Fruit fly (Drosophila melanogaster) whole organism, embryonic: ENCODE measurements around the gene CG6236.

Experiments used
- Bteb2 ChIP-seq: fragments of 200-800 bp; sonication (Bioruptor generic); optimal IDR thresholded peaks from 2 replicates; lab custom pipeline; 2016; ENCODE audit warnings: missing biosample characterization, missing genetic modification characterization
- CG10979 ChIP-seq: fragments of 200-800 bp; sonication (Bioruptor generic); optimal IDR thresholded peaks from 2 replicates; lab custom pipeline; 2018; ENCODE audit warnings: missing biosample characterization, mild to moderate bottlenecking, missing genetic modification characterization, moderate library complexity
- CG11093 ChIP-seq: fragments of 200-800 bp; sonication (Bioruptor generic); IDR thresholded peaks from 3 replicates; pipeline ENCODE4 v1.3.6; 2022; ENCODE audit warnings: missing biosample characterization, missing genetic modification characterization
- CG11247 ChIP-seq: fragments of 200-800 bp; sonication (Bioruptor generic); IDR thresholded peaks from 2 replicates; pipeline ENCODE4 v1.3.6; 2022; ENCODE audit warnings: missing biosample characterization, missing genetic modification characterization
- CG11504 ChIP-seq: fragments of 200-800 bp; sonication (Bioruptor generic); optimal IDR thresholded peaks from 3 replicates; lab custom pipeline; 2019; ENCODE audit warnings: missing biosample characterization, mild to moderate bottlenecking, missing genetic modification characterization, moderate library complexity
- CG12104 ChIP-seq: fragments of 200-800 bp; sonication (Bioruptor generic); optimal IDR thresholded peaks from 3 replicates; lab custom pipeline; 2016; ENCODE audit warnings: missing biosample characterization, missing genetic modification characterization
- CG12219 ChIP-seq: fragments of 200-800 bp; sonication (Bioruptor generic); optimal IDR thresholded peaks from 3 replicates; lab custom pipeline; 2018; ENCODE audit warnings: missing biosample characterization, mild to moderate bottlenecking, missing genetic modification characterization
- CG12236 ChIP-seq: fragments of 200-800 bp; sonication (Bioruptor generic); optimal IDR thresholded peaks from 2 replicates; lab custom pipeline; 2016; ENCODE audit warnings: missing biosample characterization, missing genetic modification characterization
- CG12659 ChIP-seq: fragments of 200-800 bp; sonication (Bioruptor generic); optimal IDR thresholded peaks from 3 replicates; lab custom pipeline; 2017; ENCODE audit warnings: mild to moderate bottlenecking, missing biosample characterization, missing genetic modification reagents, missing genetic modification characterization
- CG12744 ChIP-seq: fragments of 200-800 bp; sonication (Bioruptor generic); optimal IDR thresholded peaks from 2 replicates; lab custom pipeline; 2016; ENCODE audit warnings: missing biosample characterization, missing genetic modification characterization
- CG14860 ChIP-seq: fragments of 200-800 bp; sonication (Bioruptor generic); IDR thresholded peaks from 3 replicates; pipeline ENCODE4 v1.3.6; 2022; ENCODE audit warnings: missing biosample characterization, missing genetic modification characterization; ENCODE audit not compliant: partially characterized antibody
- CG15479 ChIP-seq: fragments of 200-800 bp; sonication (Bioruptor generic); optimal IDR thresholded peaks from 3 replicates; lab custom pipeline; 2019; ENCODE audit warnings: missing biosample characterization, mild to moderate bottlenecking, missing genetic modification characterization, moderate library complexity
- CG16863 ChIP-seq: fragments of 200-800 bp; sonication (Bioruptor generic); optimal IDR thresholded peaks from 3 replicates; lab custom pipeline; 2016; ENCODE audit warnings: missing biosample characterization, missing genetic modification characterization
- CG18011 ChIP-seq: fragments of 200-800 bp; sonication (Bioruptor generic); optimal IDR thresholded peaks from 2 replicates; lab custom pipeline; 2017; ENCODE audit warnings: missing biosample characterization, missing genetic modification characterization, mild to moderate bottlenecking, moderate library complexity, missing genotype
- CG18476 ChIP-seq: fragments of 200-800 bp; sonication (Bioruptor generic); optimal IDR thresholded peaks from 2 replicates; lab custom pipeline; 2016; ENCODE audit warnings: missing biosample characterization, mild to moderate bottlenecking, missing genetic modification characterization
- CG2129 ChIP-seq: fragments of 200-800 bp; sonication (Bioruptor generic); IDR thresholded peaks from 2 replicates; pipeline ENCODE4 v1.3.6; 2022; ENCODE audit warnings: missing biosample characterization, missing genetic modification characterization; ENCODE audit not compliant: partially characterized antibody
- CG32767 ChIP-seq: fragments of 200-800 bp; sonication (Bioruptor generic); IDR thresholded peaks from 2 replicates; pipeline ENCODE4 v1.3.6; 2022; ENCODE audit warnings: missing biosample characterization, missing genetic modification characterization
- CG3847 ChIP-seq: fragments of 200-800 bp; sonication (Bioruptor generic); IDR thresholded peaks from 2 replicates; pipeline ENCODE4 v1.3.6; 2022; ENCODE audit warnings: missing biosample characterization, missing genetic modification characterization
- CG42726 ChIP-seq: fragments of 200-800 bp; sonication (Bioruptor generic); IDR thresholded peaks from 2 replicates; pipeline ENCODE4 v1.3.6; 2022; ENCODE audit warnings: missing biosample characterization, missing genetic modification characterization; ENCODE audit not compliant: partially characterized antibody
- CG4617 ChIP-seq: fragments of 200-800 bp; sonication (Bioruptor generic); optimal IDR thresholded peaks from 3 replicates; lab custom pipeline; 2016; ENCODE audit warnings: missing biosample characterization, missing genetic modification characterization, borderline replicate concordance
- CG7928 ChIP-seq: fragments of 200-800 bp; sonication (Bioruptor generic); optimal IDR thresholded peaks from 2 replicates; lab custom pipeline; 2017; ENCODE audit warnings: missing biosample characterization, mild to moderate bottlenecking, missing genetic modification characterization
- CG8089 ChIP-seq: fragments of 200-800 bp; sonication (Bioruptor generic); optimal IDR thresholded peaks from 3 replicates; lab custom pipeline; 2016; ENCODE audit warnings: missing biosample characterization, missing genetic modification characterization
- CG8478 ChIP-seq: fragments of >200 bp; optimal IDR thresholded peaks from 2 replicates; lab custom pipeline; 2018
- CG9817 ChIP-seq: fragments of 200-800 bp; sonication (Bioruptor generic); optimal IDR thresholded peaks from 2 replicates; lab custom pipeline; 2018; ENCODE audit warnings: missing biosample characterization, mild to moderate bottlenecking, missing genetic modification characterization, moderate library complexity
- CHES-1-like ChIP-seq: fragments of 200-800 bp; sonication (Bioruptor generic); optimal IDR thresholded peaks from 2 replicates; lab custom pipeline; 2016; ENCODE audit warnings: missing biosample characterization, missing genetic modification characterization
- GATAe ChIP-seq: fragments of 200-800 bp; sonication (Bioruptor generic); conservative IDR thresholded peaks from 2 replicates; pipeline ENCODE4 v1.3.6; 2022; ENCODE audit warnings: missing biosample characterization, missing genetic modification characterization
- Gsc ChIP-seq: fragments of 200-800 bp; sonication (Bioruptor generic); IDR thresholded peaks from 2 replicates; pipeline ENCODE4 v1.3.6; 2022; ENCODE audit warnings: missing biosample characterization, missing genetic modification characterization
- HLH4C ChIP-seq: fragments of 200-800 bp; sonication (Bioruptor generic); IDR thresholded peaks from 3 replicates; pipeline ENCODE4 v1.3.6; 2022; ENCODE audit warnings: missing biosample characterization, missing genetic modification characterization; ENCODE audit not compliant: partially characterized antibody
- NC2β ChIP-seq: fragments of 200-800 bp; sonication (Bioruptor generic); optimal IDR thresholded peaks from 2 replicates; lab custom pipeline; 2016; ENCODE audit warnings: missing biosample characterization, missing genetic modification characterization
- Oli ChIP-seq: fragments of 200-800 bp; sonication (Bioruptor generic); optimal IDR thresholded peaks from 2 replicates; lab custom pipeline; 2018; ENCODE audit warnings: missing biosample characterization, mild to moderate bottlenecking, missing genetic modification characterization, moderate library complexity
- Spps ChIP-seq: fragments of 200-800 bp; sonication (Bioruptor generic); optimal IDR thresholded peaks from 2 replicates; lab custom pipeline; 2018; ENCODE audit warnings: missing biosample characterization, mild to moderate bottlenecking, missing genetic modification characterization
- al ChIP-seq: fragments of 200-800 bp; sonication (Bioruptor generic); IDR thresholded peaks from 2 replicates; pipeline ENCODE4 v1.3.6; 2022; ENCODE audit warnings: missing biosample characterization, missing genetic modification characterization
- cg ChIP-seq: fragments of 200-800 bp; sonication (Bioruptor generic); optimal IDR thresholded peaks from 3 replicates; lab custom pipeline; 2019; ENCODE audit warnings: missing biosample characterization, mild to moderate bottlenecking, missing genetic modification characterization, moderate library complexity
- danr ChIP-seq: fragments of 200-800 bp; sonication (Bioruptor generic); IDR thresholded peaks from 2 replicates; pipeline ENCODE4 v1.3.6; 2022; ENCODE audit warnings: missing biosample characterization, missing genetic modification characterization
- dmrt11E ChIP-seq: fragments of 200-800 bp; sonication (Bioruptor generic); optimal IDR thresholded peaks from 3 replicates; lab custom pipeline; 2018; ENCODE audit warnings: missing biosample characterization, mild to moderate bottlenecking, missing genetic modification characterization, moderate library complexity
- dpn ChIP-seq, 2 experiments: fragments of 200-800 bp; sonication (Bioruptor generic); optimal IDR thresholded peaks; 3 replicates each; lab custom pipeline; 2016; ENCODE audit warnings: missing biosample characterization in 2 of 2, missing genetic modification characterization in 2 of 2
- ftz-f1 ChIP-seq: fragments of 200-800 bp; sonication (Bioruptor generic); optimal IDR thresholded peaks from 2 replicates; lab custom pipeline; 2016; ENCODE audit warnings: missing biosample characterization, missing genetic modification characterization
- gcm2 ChIP-seq: fragments of 200-800 bp; sonication (Bioruptor generic); optimal IDR thresholded peaks from 2 replicates; lab custom pipeline; 2016; ENCODE audit warnings: missing biosample characterization, missing genetic modification characterization
- hkb ChIP-seq, 2 experiments: fragments of 200-800 bp in 1 of 2; fragments of >200 bp in 1 of 2; sonication (Bioruptor generic) in 1 of 2; IDR thresholded peaks in 1 of 2; optimal IDR thresholded peaks in 1 of 2; 2 replicates each; pipeline versions ENCODE4 v1.3.6 to Lab custom; 2017 to 2022; ENCODE audit warnings: missing biosample characterization in 1 of 2, missing genetic modification characterization in 1 of 2
- kni ChIP-seq: fragments of 200-800 bp; sonication (Bioruptor generic); optimal IDR thresholded peaks from 3 replicates; lab custom pipeline; 2017; ENCODE audit warnings: mild to moderate bottlenecking, missing biosample characterization, missing genetic modification reagents, missing genetic modification characterization
- knrl ChIP-seq: fragments of 200-800 bp; sonication (Bioruptor generic); IDR thresholded peaks from 3 replicates; pipeline ENCODE4 v1.3.6; 2022; ENCODE audit warnings: missing biosample characterization, missing genetic modification characterization; ENCODE audit not compliant: partially characterized antibody
- pho ChIP-seq: fragments of 200-800 bp; sonication (Bioruptor generic); optimal IDR thresholded peaks from 2 replicates; lab custom pipeline; 2016; ENCODE audit warnings: missing biosample characterization, missing genetic modification characterization
- phol ChIP-seq: fragments of 200-800 bp; sonication (Bioruptor generic); optimal IDR thresholded peaks from 3 replicates; lab custom pipeline; 2018; ENCODE audit warnings: missing biosample characterization, mild to moderate bottlenecking, missing genetic modification characterization, moderate library complexity
- prd ChIP-seq, 3 experiments: fragments of >200 bp in 2 of 3; fragments of 200-800 bp in 1 of 3; sonication (Bioruptor generic) in 1 of 3; optimal IDR thresholded peaks in 2 of 3; IDR thresholded peaks in 1 of 3; 2 replicates in 2 of 3; 3 replicates in 1 of 3; pipeline versions ENCODE4 v1.3.6 to Lab custom; 2017 to 2022; ENCODE audit warnings: missing biosample characterization in 1 of 3, missing genetic modification characterization in 1 of 3
- sr ChIP-seq: fragments of 200-800 bp; sonication (Bioruptor generic); IDR thresholded peaks from 3 replicates; pipeline ENCODE4 v1.3.6; 2022; ENCODE audit warnings: missing biosample characterization, missing genetic modification characterization
- ssp ChIP-seq: fragments of 200-800 bp; sonication (Bioruptor generic); IDR thresholded peaks from 2 replicates; pipeline ENCODE4 v1.3.6; 2022; ENCODE audit warnings: missing biosample characterization, missing genetic modification characterization
- sug ChIP-seq: fragments of 200-800 bp; optimal IDR thresholded peaks from 2 replicates; lab custom pipeline; 2019; ENCODE audit warnings: missing biosample characterization, mild to moderate bottlenecking, missing genetic modification characterization, moderate library complexity
- tup ChIP-seq: fragments of 200-800 bp; sonication (Bioruptor generic); optimal IDR thresholded peaks from 2 replicates; lab custom pipeline; 2016; ENCODE audit warnings: missing biosample characterization, mild to moderate bottlenecking, missing genetic modification characterization, moderate library complexity
- vnd ChIP-seq: fragments of 200-800 bp; sonication (Bioruptor generic); IDR thresholded peaks from 3 replicates; pipeline ENCODE4 v1.3.6; 2022; ENCODE audit warnings: missing biosample characterization, missing genetic modification characterization; ENCODE audit not compliant: partially characterized antibody

CG6236 gene

dm6 chr3R:15340052-15340732 lies 12.1 kb upstream of the CG6236 start, which contains the start of gene SerRS-m (continued):
- TF ChIP-seq sr (no peak), CG3847 (no peak), CG10979 (peak; percentile 31), ftz-f1 (no peak), CG42726 (no peak), NC2β (GFP tag; lab: Kevin White, UChicago) (no peak), gcm2 (GFP tag; lab: Kevin White, UChicago) (no peak), CG11504 (tag; lab: Kevin White, UChicago) (no peak), hkb (optimal IDR thresholded peaks at IDR 0.05; lab: Kevin White, UChicago) (no peak), hkb (GFP tag; IDR thresholded peaks at IDR 0.05; lab: Robert Waterston, UW) (no peak), sug (tag; lab: Kevin White, UChicago) (peak; percentile 12), CG9817 (tag; lab: Kevin White, UChicago) (no peak), knrl (no peak), CG12659 (peak; percentile 3), tup (GFP tag; lab: Kevin White, UChicago) (no peak), dmrt11E (peak; percentile 3), Gsc (GFP tag; lab: Robert Waterston, UW) (no peak), HLH4C (no peak), kni (peak; percentile 17), CG32767 (GFP tag; lab: Robert Waterston, UW) (no peak), prd (optimal IDR thresholded peaks at IDR 0.05; lab: Kevin White, UChicago) (no peak), prd (GFP tag; IDR thresholded peaks at IDR 0.05; lab: Robert Waterston, UW) (peak; percentile 21; the same call in 1 of the 3 replicates), CG12236 (GFP tag; lab: Kevin White, UChicago) (no peak), CG11247 (no peak), CHES-1-like (GFP tag; lab: Kevin White, UChicago) (no peak), CG2129 (GFP tag; lab: Robert Waterston, UW) (no peak), CG8478 (lab: Kevin White, UChicago) (no peak), cg (GFP tag; lab: Kevin White, UChicago) (no peak), CG11093 (GFP tag; lab: Robert Waterston, UW) (no peak), CG18011 (GFP tag; lab: Kevin White, UChicago) (no peak), CG14860 (no peak), CG8089 (GFP tag; lab: Kevin White, UChicago) (no peak), CG12219 (GFP tag; lab: Kevin White, UChicago) (no peak), Oli (tag; lab: Kevin White, UChicago) (peak; percentile 13), Bteb2 (no peak), CG7928 (GFP tag; lab: Kevin White, UChicago) (no peak), GATAe (GFP tag; lab: Robert Waterston, UW) (no peak), Spps (tag; lab: Kevin White, UChicago) (no peak), CG12104 (no peak), pho (GFP tag; lab: Kevin White, UChicago) (peak; percentile 1), CG15479 (GFP tag; lab: Kevin White, UChicago) (no peak), CG4617 (GFP tag; lab: Kevin White, UChicago) (no peak), dpn (GFP tag; optimal IDR thresholded peaks at IDR 0.05; lab: Kevin White, UChicago) (peak in 1 of 2 experiments; percentile 7), ssp (GFP tag; lab: Robert Waterston, UW) (no peak), phol (tag; lab: Kevin White, UChicago) (peak; percentile 32), CG12744 (GFP tag; lab: Kevin White, UChicago) (no peak), danr (GFP tag; lab: Robert Waterston, UW) (no peak), vnd (GFP tag; lab: Robert Waterston, UW) (no peak), CG16863 (GFP tag; lab: Kevin White, UChicago) (no peak), al (GFP tag; lab: Robert Waterston, UW) (no peak), CG18476 (no peak)
